Fruit fly (Drosophila melanogaster) whole organism, embryonic: ENCODE measurements around the gene TfIIA-S.

Experiments used
- Bteb2 ChIP-seq: fragments of 200-800 bp; sonication (Bioruptor generic); optimal IDR thresholded peaks from 2 replicates; lab custom pipeline; 2016; ENCODE audit warnings: missing biosample characterization, missing genetic modification characterization
- CG10209 ChIP-seq: fragments of 200-800 bp; sonication (Bioruptor generic); optimal IDR thresholded peaks from 3 replicates; lab custom pipeline; 2017; ENCODE audit warnings: missing biosample characterization, mild to moderate bottlenecking, missing genetic modification characterization, missing genetic modification reagents
- CG10462 ChIP-seq: fragments of 200-800 bp; sonication (Bioruptor generic); optimal IDR thresholded peaks from 2 replicates; lab custom pipeline; 2016; ENCODE audit warnings: missing biosample characterization, missing genetic modification characterization
- CG11085 ChIP-seq: fragments of 200-800 bp; sonication (Bioruptor generic); IDR thresholded peaks from 2 replicates; pipeline ENCODE4 v1.3.6; 2022; ENCODE audit warnings: missing biosample characterization, missing genetic modification characterization
- CG11247 ChIP-seq: fragments of 200-800 bp; sonication (Bioruptor generic); IDR thresholded peaks from 2 replicates; pipeline ENCODE4 v1.3.6; 2022; ENCODE audit warnings: missing biosample characterization, missing genetic modification characterization
- CG11456 ChIP-seq: fragments of 200-800 bp; sonication (Bioruptor generic); IDR thresholded peaks from 3 replicates; pipeline ENCODE4 v1.3.6; 2022; ENCODE audit warnings: missing biosample characterization, missing genetic modification characterization
- CG12155 ChIP-seq: fragments of 200-800 bp; sonication (Bioruptor generic); optimal IDR thresholded peaks from 3 replicates; lab custom pipeline; 2016; ENCODE audit warnings: missing biosample characterization, missing genetic modification characterization
- CG12299 ChIP-seq: fragments of 200-800 bp; sonication (Bioruptor generic); optimal IDR thresholded peaks from 2 replicates; lab custom pipeline; 2018; ENCODE audit warnings: missing biosample characterization, mild to moderate bottlenecking, missing genetic modification characterization
- CG1233 ChIP-seq: fragments of 200-800 bp; sonication (Bioruptor generic); optimal IDR thresholded peaks from 4 replicates; lab custom pipeline; 2018; ENCODE audit warnings: missing biosample characterization, mild to moderate bottlenecking, missing genetic modification characterization
- CG12659 ChIP-seq: fragments of 200-800 bp; sonication (Bioruptor generic); optimal IDR thresholded peaks from 3 replicates; lab custom pipeline; 2017; ENCODE audit warnings: mild to moderate bottlenecking, missing biosample characterization, missing genetic modification reagents, missing genetic modification characterization
- CG12744 ChIP-seq: fragments of 200-800 bp; sonication (Bioruptor generic); optimal IDR thresholded peaks from 2 replicates; lab custom pipeline; 2016; ENCODE audit warnings: missing biosample characterization, missing genetic modification characterization
- CG14014 ChIP-seq: fragments of 200-800 bp; sonication (Bioruptor generic); IDR thresholded peaks from 2 replicates; pipeline ENCODE4 v1.3.6; 2022; ENCODE audit warnings: missing biosample characterization, missing genetic modification characterization
- CG16779 ChIP-seq: fragments of 200-800 bp; sonication (Bioruptor generic); IDR thresholded peaks from 2 replicates; pipeline ENCODE4 v1.3.6; 2022; ENCODE audit warnings: missing biosample characterization, missing genetic modification characterization
- CG17385 ChIP-seq: fragments of 200-800 bp; sonication (Bioruptor generic); optimal IDR thresholded peaks from 3 replicates; lab custom pipeline; 2018; ENCODE audit warnings: missing biosample characterization, mild to moderate bottlenecking, missing genetic modification characterization
- CG17568 ChIP-seq: fragments of 200-800 bp; sonication (Bioruptor generic); optimal IDR thresholded peaks from 2 replicates; lab custom pipeline; 2018; ENCODE audit warnings: missing biosample characterization, mild to moderate bottlenecking, missing genetic modification characterization, moderate library complexity
- CG17829 ChIP-seq: fragments of 200-800 bp; optimal IDR thresholded peaks from 2 replicates; lab custom pipeline; 2019; ENCODE audit warnings: missing biosample characterization, mild to moderate bottlenecking, missing genetic modification characterization, moderate library complexity
- CG2712 ChIP-seq: fragments of 200-800 bp; optimal IDR thresholded peaks from 3 replicates; lab custom pipeline; 2019; ENCODE audit warnings: missing biosample characterization, mild to moderate bottlenecking, missing genetic modification characterization, moderate library complexity
- CG31388 ChIP-seq: fragments of 200-800 bp; sonication (Bioruptor generic); optimal IDR thresholded peaks from 2 replicates; lab custom pipeline; 2016; ENCODE audit warnings: missing biosample characterization, missing genetic modification characterization
- CG3163 ChIP-seq: fragments of 200-800 bp; sonication (Bioruptor generic); optimal IDR thresholded peaks from 3 replicates; lab custom pipeline; 2016; ENCODE audit warnings: missing biosample characterization, missing genetic modification characterization
- CG34224 ChIP-seq: fragments of 200-800 bp; sonication (Bioruptor generic); IDR thresholded peaks from 3 replicates; pipeline ENCODE4 v1.3.6; 2022; ENCODE audit warnings: missing biosample characterization, missing genetic modification characterization; ENCODE audit not compliant: partially characterized antibody
- CG34376 ChIP-seq: fragments of 200-800 bp; sonication (Bioruptor generic); optimal IDR thresholded peaks from 2 replicates; lab custom pipeline; 2018; ENCODE audit warnings: missing biosample characterization, mild to moderate bottlenecking, missing genetic modification characterization
- CG4328 ChIP-seq: fragments of 200-800 bp; sonication (Bioruptor generic); optimal IDR thresholded peaks from 3 replicates; lab custom pipeline; 2017; ENCODE audit warnings: missing biosample characterization, missing genetic modification reagents, missing genetic modification characterization
- CG7928 ChIP-seq: fragments of 200-800 bp; sonication (Bioruptor generic); optimal IDR thresholded peaks from 2 replicates; lab custom pipeline; 2017; ENCODE audit warnings: missing biosample characterization, mild to moderate bottlenecking, missing genetic modification characterization
- CG8290 ChIP-seq, 3 experiments: fragments of 200-800 bp; sonication (Bioruptor generic); optimal IDR thresholded peaks; 2 replicates each; lab custom pipeline; 2016 to 2019; ENCODE audit warnings: missing biosample characterization in 3 of 3, missing genetic modification characterization in 3 of 3, mild to moderate bottlenecking in 2 of 3, moderate library complexity in 1 of 3
- Dad ChIP-seq: fragments of 200-800 bp; sonication (Bioruptor generic); optimal IDR thresholded peaks from 3 replicates; lab custom pipeline; 2016; ENCODE audit warnings: missing biosample characterization, missing genetic modification characterization
- Doc3 ChIP-seq: fragments of 200-800 bp; sonication (Bioruptor generic); IDR thresholded peaks from 3 replicates; pipeline ENCODE4 v1.3.6; 2022; ENCODE audit warnings: missing biosample characterization, missing genetic modification characterization; ENCODE audit not compliant: partially characterized antibody
- Dp ChIP-seq: fragments of 200-800 bp; sonication (Bioruptor generic); optimal IDR thresholded peaks from 2 replicates; lab custom pipeline; 2018; ENCODE audit warnings: missing biosample characterization, mild to moderate bottlenecking, missing genetic modification characterization, moderate library complexity
- Fer2 ChIP-seq: fragments of 200-800 bp; sonication (Bioruptor generic); optimal IDR thresholded peaks from 2 replicates; lab custom pipeline; 2018; ENCODE audit warnings: missing biosample characterization, mild to moderate bottlenecking, missing genetic modification characterization, moderate library complexity
- HHEX ChIP-seq: fragments of 200-800 bp; sonication (Bioruptor generic); optimal IDR thresholded peaks from 3 replicates; lab custom pipeline; 2017; ENCODE audit warnings: missing biosample characterization, mild to moderate bottlenecking, missing genetic modification characterization, missing genetic modification reagents
- Jarid2 ChIP-seq: fragments of 200-800 bp; sonication (Bioruptor generic); optimal IDR thresholded peaks from 3 replicates; lab custom pipeline; 2017; ENCODE audit warnings: mild to moderate bottlenecking, missing biosample characterization, missing genetic modification reagents, missing genetic modification characterization
- MESR4 ChIP-seq: fragments of 200-800 bp; sonication (Bioruptor generic); optimal IDR thresholded peaks from 2 replicates; lab custom pipeline; 2018; ENCODE audit warnings: missing biosample characterization, mild to moderate bottlenecking, missing genetic modification characterization, moderate library complexity
- PHDP ChIP-seq: fragments of 200-800 bp; sonication (Bioruptor generic); optimal IDR thresholded peaks from 3 replicates; lab custom pipeline; 2018; ENCODE audit warnings: missing biosample characterization, mild to moderate bottlenecking, missing genetic modification characterization, moderate library complexity
- Sin3A ChIP-seq: fragments of >200 bp; optimal IDR thresholded peaks from 2 replicates; lab custom pipeline; 2018
- Stat92E ChIP-seq, 3 experiments: fragments of >200 bp in 2 of 3; fragments of 200-800 bp in 1 of 3; sonication (Bioruptor generic) in 1 of 3; optimal IDR thresholded peaks; 2 replicates each; lab custom pipeline; 2017 to 2019; ENCODE audit warnings: missing biosample characterization in 3 of 3, missing genetic modification characterization in 3 of 3, mild to moderate bottlenecking in 1 of 3, moderate library complexity in 1 of 3
- Vsx1 ChIP-seq: fragments of 200-800 bp; sonication (Bioruptor generic); optimal IDR thresholded peaks from 2 replicates; lab custom pipeline; 2017; ENCODE audit warnings: missing biosample characterization, mild to moderate bottlenecking, missing genetic modification characterization, missing genetic modification reagents
- br ChIP-seq: fragments of >200 bp; optimal IDR thresholded peaks from 2 replicates; lab custom pipeline; 2017
- croc ChIP-seq: fragments of 200-800 bp; sonication (Bioruptor generic); conservative IDR thresholded peaks from 3 replicates; pipeline ENCODE4 v1.3.6; 2022; ENCODE audit warnings: missing biosample characterization, missing genetic modification characterization
- gfzf ChIP-seq: fragments of 200-800 bp; sonication (Bioruptor generic); optimal IDR thresholded peaks from 2 replicates; lab custom pipeline; 2016; ENCODE audit warnings: missing biosample characterization, mild to moderate bottlenecking, missing genetic modification characterization, moderate library complexity
- grau ChIP-seq: fragments of 200-800 bp; optimal IDR thresholded peaks from 3 replicates; lab custom pipeline; 2019; ENCODE audit warnings: missing biosample characterization, mild to moderate bottlenecking, missing genetic modification characterization, moderate library complexity
- gro ChIP-seq: fragments of 200-800 bp; sonication (Bioruptor generic); optimal IDR thresholded peaks from 2 replicates; lab custom pipeline; 2016; ENCODE audit warnings: missing biosample characterization, missing genetic modification characterization
- her ChIP-seq: fragments of 200-800 bp; sonication (Bioruptor generic); optimal IDR thresholded peaks from 2 replicates; lab custom pipeline; 2016; ENCODE audit warnings: missing biosample characterization, missing genetic modification characterization
- insv ChIP-seq, 2 experiments: fragments of 200-800 bp; sonication (Bioruptor generic); optimal IDR thresholded peaks; 3 replicates each; lab custom pipeline; 2016 to 2018; ENCODE audit warnings: missing biosample characterization in 2 of 2, missing genetic modification characterization in 2 of 2
- ken ChIP-seq: fragments of 200-800 bp; sonication (Bioruptor generic); IDR thresholded peaks from 3 replicates; pipeline ENCODE4 v1.3.6; 2022; ENCODE audit warnings: missing biosample characterization, missing genetic modification characterization
- mirr ChIP-seq: fragments of 200-800 bp; sonication (Bioruptor generic); optimal IDR thresholded peaks from 3 replicates; lab custom pipeline; 2018; ENCODE audit warnings: missing biosample characterization, mild to moderate bottlenecking, missing genetic modification characterization
- mld ChIP-seq: fragments of 200-800 bp; sonication (Bioruptor generic); IDR thresholded peaks from 3 replicates; pipeline ENCODE4 v1.3.6; 2022; ENCODE audit warnings: missing biosample characterization, missing genetic modification characterization; ENCODE audit not compliant: partially characterized antibody
- prd ChIP-seq, 3 experiments: fragments of >200 bp in 2 of 3; fragments of 200-800 bp in 1 of 3; sonication (Bioruptor generic) in 1 of 3; optimal IDR thresholded peaks in 2 of 3; IDR thresholded peaks in 1 of 3; 2 replicates in 2 of 3; 3 replicates in 1 of 3; pipeline versions ENCODE4 v1.3.6 to Lab custom; 2017 to 2022; ENCODE audit warnings: missing biosample characterization in 1 of 3, missing genetic modification characterization in 1 of 3
- psq ChIP-seq: fragments of 200-800 bp; sonication (Bioruptor generic); optimal IDR thresholded peaks from 2 replicates; lab custom pipeline; 2017; ENCODE audit warnings: missing biosample characterization, missing genetic modification characterization
- run ChIP-seq: fragments of 200-800 bp; sonication (Bioruptor generic); optimal IDR thresholded peaks from 3 replicates; lab custom pipeline; 2018; ENCODE audit warnings: missing biosample characterization, mild to moderate bottlenecking, missing genetic modification characterization
- schlank ChIP-seq: fragments of 200-800 bp; sonication (Bioruptor generic); optimal IDR thresholded peaks from 2 replicates; lab custom pipeline; 2018; ENCODE audit warnings: missing biosample characterization, mild to moderate bottlenecking, missing genetic modification characterization
- scrt ChIP-seq: fragments of 200-800 bp; sonication (Bioruptor generic); optimal IDR thresholded peaks from 2 replicates; lab custom pipeline; 2018; ENCODE audit warnings: missing biosample characterization, mild to moderate bottlenecking, missing genetic modification characterization, moderate library complexity

The TfIIA-S gene

dm6 chr3R:23927429-23927828, 36.6 kb upstream of the TfIIA-S start, which contains the start of gene CG13601 (continued):
- TF ChIP-seq CG7928 (GFP tag; lab: Kevin White, UChicago) (peak; percentile 54), run (tag; lab: Kevin White, UChicago) (no peak), CG17829 (tag; lab: Kevin White, UChicago) (peak; percentile 40), CG12659 (GFP tag; lab: Kevin White, UChicago) (peak; percentile 50), Dad (GFP tag; lab: Kevin White, UChicago) (peak; percentile 15), insv (GFP tag; optimal IDR thresholded peaks at IDR 0.05; lab: Kevin White, UChicago) (no peak), prd (optimal IDR thresholded peaks at IDR 0.05; lab: Kevin White, UChicago) (no peak), prd (GFP tag; IDR thresholded peaks at IDR 0.05; lab: Robert Waterston, UW) (peak; percentile 31; the same call in 1 of the 3 replicates), psq (GFP tag; lab: Kevin White, UChicago) (no peak), CG16779 (GFP tag; lab: Robert Waterston, UW) (no peak), CG34224 (peak; percentile 83), CG12155 (GFP tag; lab: Kevin White, UChicago) (peak; percentile 25), Bteb2 (GFP tag; lab: Kevin White, UChicago) (no peak), PHDP (tag; lab: Kevin White, UChicago) (peak; percentile 17), CG12744 (GFP tag; lab: Kevin White, UChicago) (no peak), MESR4 (GFP tag; lab: Kevin White, UChicago) (peak; percentile 81), CG11456 (peak; percentile 64; the same call in 2 of the 3 replicates), CG17385 (GFP tag; lab: Kevin White, UChicago) (no peak), CG10209 (GFP tag; lab: Kevin White, UChicago) (no peak), Fer2 (tag; lab: Kevin White, UChicago) (no peak), CG8290 (GFP tag; optimal IDR thresholded peaks at IDR 0.05; lab: Kevin White, UChicago) (no peak), CG8290 (tag; optimal IDR thresholded peaks at IDR 0.05; lab: Kevin White, UChicago) (peak in 1 of 2 experiments; percentile 44), scrt (GFP tag; lab: Kevin White, UChicago) (no peak), croc (GFP tag; lab: Robert Waterston, UW) (no peak), CG11085 (no peak), her (GFP tag; lab: Kevin White, UChicago) (no peak), gfzf (no peak), CG4328 (GFP tag; lab: Kevin White, UChicago) (peak; percentile 36), CG34376 (GFP tag; lab: Kevin White, UChicago) (peak; percentile 27), CG14014 (GFP tag; lab: Robert Waterston, UW) (peak; percentile 37; the same call in 1 of the 2 replicates), mld (GFP tag; lab: Robert Waterston, UW) (0 out of 3 replicates have a peak, but pooled peaks have one; percentile 29), CG11247 (GFP tag; lab: Robert Waterston, UW) (peak; percentile 52), HHEX (GFP tag; lab: Kevin White, UChicago) (no peak), br (lab: Kevin White, UChicago) (no peak), Jarid2 (no peak), Dp (GFP tag; lab: Kevin White, UChicago) (peak; percentile 30), CG10462 (no peak)

dm6 chr3R:23924200-23924599, 33.3 kb upstream of the TfIIA-S start, which contains the start of gene Ndc1:
Gene Ndc1, plus strand, starts transcription at chr3R:23924399.
- TF ChIP-seq ken: no peak
- TF ChIP-seq Sin3A (lab: Kevin White, UChicago): peak; percentile 42
- no peak for TF ChIP-seq CG31388 (GFP tag; lab: Kevin White, UChicago)
- TF ChIP-seq CG2712 (tag; lab: Kevin White, UChicago): no peak
- TF ChIP-seq Stat92E (GFP tag; optimal IDR thresholded peaks at IDR 0.05; lab: Kevin White, UChicago): no peak
- TF ChIP-seq mirr (GFP tag; lab: Kevin White, UChicago): no peak
- no peak for TF ChIP-seq CG12299 (tag; lab: Kevin White, UChicago)
- TF ChIP-seq grau: no peak
- no peak for TF ChIP-seq gro (GFP tag; lab: Kevin White, UChicago)
- TF ChIP-seq CG17568 (GFP tag; lab: Kevin White, UChicago): peak; percentile 100
- no peak for TF ChIP-seq Vsx1
- TF ChIP-seq HHEX (GFP tag; lab: Kevin White, UChicago): no peak
- no peak for TF ChIP-seq CG1233 (GFP tag; lab: Kevin White, UChicago)
- TF ChIP-seq schlank (tag; lab: Kevin White, UChicago): no peak
- no peak for TF ChIP-seq CG3163
- no peak for TF ChIP-seq Doc3 (GFP tag; lab: Robert Waterston, UW)
